Fruit fly (Drosophila melanogaster): Measurements from ENCODE around the gene Psn.

DNA sequence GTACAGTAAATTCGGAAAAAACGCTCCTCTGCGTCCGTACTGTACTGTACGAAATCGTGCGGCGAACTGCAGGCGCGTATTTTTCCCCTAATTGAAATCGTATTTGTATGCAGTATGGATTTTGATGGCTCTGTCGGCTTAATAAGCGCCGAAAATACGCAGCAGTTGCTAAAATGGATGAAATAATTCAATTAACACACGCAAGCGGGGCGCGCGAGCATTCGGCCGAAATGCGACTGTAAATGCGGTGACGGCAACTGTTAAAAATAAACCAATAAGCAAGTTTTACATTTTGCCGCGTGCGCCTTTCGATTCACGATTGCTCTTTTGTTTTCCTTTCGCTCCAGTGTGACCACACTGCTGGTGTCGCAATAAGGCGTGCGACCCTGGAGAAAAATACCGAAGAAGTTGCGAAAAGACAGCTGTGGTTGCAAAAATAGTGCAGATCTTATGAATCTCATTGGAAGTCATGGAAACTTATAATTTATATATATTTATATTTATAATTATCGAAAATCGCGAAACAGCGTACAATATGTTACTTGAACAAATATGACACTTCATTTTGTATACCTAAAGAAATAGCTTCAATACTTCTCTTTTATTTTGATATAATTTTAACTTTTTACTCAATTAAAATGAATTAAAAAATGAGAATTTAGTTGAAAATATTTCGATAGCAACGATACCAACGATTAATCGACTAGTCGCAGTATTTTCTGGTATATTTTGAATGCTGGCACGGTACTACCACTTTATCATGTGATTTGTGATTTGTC, 40.9 kb downstream of the Psn start, which contains the start of the genes CG32428 and CG5969:
- TF ChIP-seq Myc (optimal IDR thresholded peaks at IDR 0.05) (no peak), Sin3A (optimal IDR thresholded peaks at IDR 0.05) (no peak)
